Worm (Caenorhabditis elegans): ENCODE measurements around the gene C45B2.3.

Gene C45B2.3

ce11 chrX:6050849-6051248 lies 31.9 kb upstream of the C45B2.3 start:
- TF ChIP-seq madf-10 (tag; optimal IDR thresholded peaks at IDR 0.05) = no peak
- no peak for TF ChIP-seq F33H1.4 (GFP tag; IDR thresholded peaks at IDR 0.05)
- no peak for TF ChIP-seq efl-1 (GFP tag; optimal IDR thresholded peaks at IDR 0.05)
- TF ChIP-seq D2030.7 (GFP tag; IDR thresholded peaks at IDR 0.05) = no peak
- TF ChIP-seq xnd-1 (tag; optimal IDR thresholded peaks at IDR 0.05) = no peak
- no peak for TF ChIP-seq nhr-179 (tag; optimal IDR thresholded peaks at IDR 0.05)
- TF ChIP-seq ztf-25 (GFP tag; IDR thresholded peaks at IDR 0.05) = no peak
- no peak for TF ChIP-seq lsy-27 (tag; optimal IDR thresholded peaks at IDR 0.05; ENCODE audit: borderline replicate concordance, insufficient read depth)
- no peak for TF ChIP-seq ztf-18 (tag; optimal IDR thresholded peaks at IDR 0.05)
- TF ChIP-seq nhr-27 (tag; optimal IDR thresholded peaks at IDR 0.05) = no peak
- TF ChIP-seq somi-1 (GFP tag; optimal IDR thresholded peaks at IDR 0.05) = no peak
- no peak for TF ChIP-seq mcd-1 (GFP tag; IDR thresholded peaks at IDR 0.05)
- TF ChIP-seq F23B12.7 (tag; optimal IDR thresholded peaks at IDR 0.05; ENCODE audit: insufficient read depth) = no peak
- TF ChIP-seq bed-2 (GFP tag; IDR thresholded peaks at IDR 0.05) = no peak

ce11 chrX:6052744-6053143 lies 30.0 kb upstream of the C45B2.3 start, which contains the start of gene C45B2.6:
C45B2.6 (plus strand) TSS chrX:6052879.
- TF ChIP-seq mel-28 (tag; optimal IDR thresholded peaks at IDR 0.05; ENCODE audit: borderline replicate concordance) (no peak), ceh-27 (GFP tag; optimal IDR thresholded peaks at IDR 0.05) (peak; percentile 28), Y95B8A.8 (GFP tag; IDR thresholded peaks at IDR 0.05) (no peak), tlf-1 (GFP tag; optimal IDR thresholded peaks at IDR 0.05) (no peak), nhr-27 (tag; optimal IDR thresholded peaks at IDR 0.05) (no peak), hmg-1.2 (GFP tag; IDR thresholded peaks at IDR 0.05) (0 out of 2 replicates have a peak, but pooled peaks have one; percentile 9), madf-8 (GFP tag; conservative IDR thresholded peaks at IDR 0.05) (no peak)

- TF ChIP-seq hmg-20 (GFP tag; IDR thresholded peaks at IDR 0.05) = no peak
- no peak for TF ChIP-seq B0336.3 (GFP tag; IDR thresholded peaks at IDR 0.05)
- no peak for TF ChIP-seq ceh-27 (GFP tag; optimal IDR thresholded peaks at IDR 0.05)
- no peak for TF ChIP-seq snpc-1.1 (tag; optimal IDR thresholded peaks at IDR 0.05; ENCODE audit: insufficient read depth)
- TF ChIP-seq bed-1 (GFP tag; IDR thresholded peaks at IDR 0.05) = no peak
- no peak for TF ChIP-seq ama-1 (optimal IDR thresholded peaks at IDR 0.05)
- TF ChIP-seq ama-1 (GFP tag; optimal IDR thresholded peaks at IDR 0.05) = no peak
- TF ChIP-seq dox-1 (GFP tag; IDR thresholded peaks at IDR 0.05) = 0 out of 2 replicates have a peak, but pooled peaks have one; percentile 53
- TF ChIP-seq madf-6 (GFP tag; IDR thresholded peaks at IDR 0.05) = no peak
- TF ChIP-seq hmg-1.2 (GFP tag; IDR thresholded peaks at IDR 0.05) = peak; percentile 35; the same call in 1 of the 2 replicates
- peak; percentile 5 for TF ChIP-seq madf-10 (tag; optimal IDR thresholded peaks at IDR 0.05)
- TF ChIP-seq egrh-3 (GFP tag; IDR thresholded peaks at IDR 0.05) = no peak
- peak; percentile 95 for TF ChIP-seq nhr-80 (tag; optimal IDR thresholded peaks at IDR 0.05)
- peak; percentile 16 to 34 for TF ChIP-seq let-607 (tag; optimal IDR thresholded peaks at IDR 0.05)
- peak; percentile 34; the same call in 1 of the 2 replicates for TF ChIP-seq zfh-2 (GFP tag; conservative IDR thresholded peaks at IDR 0.05)
- no peak for TF ChIP-seq ztf-18 (tag; optimal IDR thresholded peaks at IDR 0.05)
- no peak for TF ChIP-seq egl-18 (GFP tag; IDR thresholded peaks at IDR 0.05)
- no peak for TF ChIP-seq cebp-1 (GFP tag; IDR thresholded peaks at IDR 0.05)
- TF ChIP-seq cebp-1 (tag; optimal IDR thresholded peaks at IDR 0.05) = peak; percentile 46
- TF ChIP-seq ZK185.1 (tag; optimal IDR thresholded peaks at IDR 0.05; ENCODE audit: poor library complexity, severe bottlenecking) = peak; percentile 4
- TF ChIP-seq pbrm-1 (GFP tag; IDR thresholded peaks at IDR 0.05) = no peak
- no peak for TF ChIP-seq K12H6.12 (tag; optimal IDR thresholded peaks at IDR 0.05)
- no peak for TF ChIP-seq ztf-28 (GFP tag; IDR thresholded peaks at IDR 0.05)
- TF ChIP-seq cebp-2 (GFP tag; IDR thresholded peaks at IDR 0.05) = no peak
- TF ChIP-seq mcd-1 (GFP tag; IDR thresholded peaks at IDR 0.05) = no peak
- peak; percentile 35 for TF ChIP-seq nhr-90 (tag; optimal IDR thresholded peaks at IDR 0.05)
- TF ChIP-seq T07F8.4 (tag; optimal IDR thresholded peaks at IDR 0.05) = no peak
Observed at ce11 chrX:6057580-6058305, 25.0 kb upstream of the C45B2.3 start, which contains the start of gene gln-1. gln-1 (plus strand) TSS chrX:6058255.

Measured in whole organism, young adult.